Comparison of ENCODE assay signal across 5 fruit fly cellular contexts in the genomic region with DNA sequence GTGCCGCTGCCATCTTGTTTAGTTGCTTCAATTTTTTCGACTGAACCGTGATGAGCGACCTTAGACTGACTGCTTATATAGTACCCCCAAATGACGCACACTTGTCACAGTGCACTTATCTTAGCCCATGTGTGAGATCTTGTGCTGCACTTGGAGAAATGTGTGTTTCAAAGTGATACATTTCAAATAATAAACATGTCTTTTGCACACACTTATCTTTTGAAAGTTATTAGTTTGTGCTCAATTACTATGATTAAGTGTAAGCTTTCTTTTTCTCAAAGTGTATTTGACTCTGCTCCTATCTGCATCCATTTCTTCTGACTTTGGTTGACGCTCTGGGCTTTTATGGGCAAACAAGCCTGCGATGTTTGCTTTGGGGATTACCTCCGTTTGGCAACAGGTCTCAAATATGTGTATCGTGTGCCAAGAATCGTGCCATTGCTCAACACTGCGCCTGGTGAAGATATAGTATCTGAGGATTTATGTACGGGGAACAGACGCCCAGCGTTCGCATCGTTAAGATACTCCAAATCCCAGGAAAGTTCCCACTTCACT.
TF ChIP-seq lines count a peak whose summit lies in the region.

A gene (minus strand): TSS at position 51 of the 555 bp plus-strand sequence.

- no peak for TF ChIP-seq CTCF in whole organism, embryonic (GFP tag; optimal IDR thresholded peaks at IDR 0.05; lab: Kevin White, UChicago)

TF ChIP-seq in whole organism, adult, 20 proteins besides CTCF, POLR2A, EP300 and RAD21:
- TF ChIP-seq Clk (GFP tag; optimal IDR thresholded peaks at IDR 0.05; lab: Kevin White, UChicago): no peak
- no peak for TF ChIP-seq CG5204 (GFP tag; optimal IDR thresholded peaks at IDR 0.05; lab: Kevin White, UChicago)
- peak; percentile 33 for TF ChIP-seq Mnt (GFP tag; optimal IDR thresholded peaks at IDR 0.05; lab: Kevin White, UChicago)
- TF ChIP-seq CG7101 (tag; optimal IDR thresholded peaks at IDR 0.05; lab: Kevin White, UChicago): peak; percentile 57
- no peak for TF ChIP-seq CG14711 (tag; optimal IDR thresholded peaks at IDR 0.05; lab: Kevin White, UChicago)
- peak; percentile 45 for TF ChIP-seq CG33017 (tag; optimal IDR thresholded peaks at IDR 0.05; lab: Kevin White, UChicago)
- peak; percentile 23 for TF ChIP-seq ovo (GFP tag; optimal IDR thresholded peaks at IDR 0.05; lab: Kevin White, UChicago)
- TF ChIP-seq CG12768 (GFP tag; optimal IDR thresholded peaks at IDR 0.05; lab: Kevin White, UChicago): peak; percentile 53
- TF ChIP-seq kay (GFP tag; lab: Kevin White, UChicago; ENCODE audit: borderline replicate concordance): peak; percentile 90
- no peak for TF ChIP-seq CG1620 (GFP tag; optimal IDR thresholded peaks at IDR 0.05; lab: Kevin White, UChicago)
- no peak for TF ChIP-seq pad (GFP tag; optimal IDR thresholded peaks at IDR 0.05; lab: Kevin White, UChicago)
- peak; percentile 65 for TF ChIP-seq cic (GFP tag; optimal IDR thresholded peaks at IDR 0.05; lab: Kevin White, UChicago)
- peak; percentile 50 for TF ChIP-seq CG7045 (GFP tag; optimal IDR thresholded peaks at IDR 0.05; lab: Kevin White, UChicago)
- TF ChIP-seq bab1 (GFP tag; optimal IDR thresholded peaks at IDR 0.05; lab: Kevin White, UChicago): no peak
- no peak for TF ChIP-seq tj (GFP tag; optimal IDR thresholded peaks at IDR 0.05; lab: Kevin White, UChicago)

TF ChIP-seq in whole organism, embryonic, 481 proteins besides CTCF, POLR2A, EP300 and RAD21:
- TF ChIP-seq ATbp (GFP tag; optimal IDR thresholded peaks at IDR 0.05; lab: Kevin White, UChicago) (peak; percentile 6), CG12155 (GFP tag; optimal IDR thresholded peaks at IDR 0.05; lab: Kevin White, UChicago) (no peak), CG18599 (GFP tag; optimal IDR thresholded peaks at IDR 0.05; lab: Kevin White, UChicago) (peak; percentile 25), MTF-1 (GFP tag; optimal IDR thresholded peaks at IDR 0.05; lab: Kevin White, UChicago; ENCODE audit: borderline replicate concordance) (peak; percentile 60), Med (GFP tag; lab: Kevin White, UChicago) (peak; percentile 51), lab (GFP tag; optimal IDR thresholded peaks at IDR 0.05; lab: Kevin White, UChicago) (peak; percentile 24), Asciz (GFP tag; optimal IDR thresholded peaks at IDR 0.05; lab: Kevin White, UChicago) (peak; percentile 6), H2.0 (GFP tag; IDR thresholded peaks at IDR 0.05; lab: Robert Waterston, UW) (no peak)

TF ChIP-seq in whole organism, prepupa, 60 proteins besides CTCF, POLR2A, EP300 and RAD21:
- peak; percentile 23 for TF ChIP-seq vri (GFP tag; optimal IDR thresholded peaks at IDR 0.05; lab: Kevin White, UChicago)
- peak; percentile 26 for TF ChIP-seq svp (GFP tag; lab: Kevin White, UChicago)
- peak; percentile 4 for TF ChIP-seq Sox102F (GFP tag; optimal IDR thresholded peaks at IDR 0.05; lab: Kevin White, UChicago)
- no peak for TF ChIP-seq CG11902 (GFP tag; optimal IDR thresholded peaks at IDR 0.05; lab: Kevin White, UChicago)
- TF ChIP-seq achi (GFP tag; optimal IDR thresholded peaks at IDR 0.05; lab: Kevin White, UChicago): peak; percentile 12
- TF ChIP-seq CG6808 (GFP tag; optimal IDR thresholded peaks at IDR 0.05; lab: Kevin White, UChicago): no peak
- no peak for TF ChIP-seq CG10631 (GFP tag; optimal IDR thresholded peaks at IDR 0.05; lab: Kevin White, UChicago)
- TF ChIP-seq CG6792 (GFP tag; optimal IDR thresholded peaks at IDR 0.05; lab: Kevin White, UChicago): no peak

TF ChIP-seq in whole organism, pupa, 21 proteins besides CTCF, POLR2A, EP300 and RAD21:
- TF ChIP-seq Pif1A (GFP tag; optimal IDR thresholded peaks at IDR 0.05; lab: Kevin White, UChicago) (peak; percentile 6), fd96Ca (GFP tag; IDR thresholded peaks at IDR 0.05; lab: Robert Waterston, UW) (no peak)

TF ChIP-seq in whole organism, wandering third instar larva, 38 proteins besides CTCF, POLR2A, EP300 and RAD21:
- TF ChIP-seq foxo (GFP tag; optimal IDR thresholded peaks at IDR 0.05; lab: Kevin White, UChicago) (peak in 1 of 2 experiments; percentile 18), psq (GFP tag; optimal IDR thresholded peaks at IDR 0.05; lab: Kevin White, UChicago) (peak; percentile 18), Dfd (GFP tag; optimal IDR thresholded peaks at IDR 0.05; lab: Kevin White, UChicago) (no peak), ey (GFP tag; optimal IDR thresholded peaks at IDR 0.05; lab: Kevin White, UChicago) (peak; percentile 4), rgr (GFP tag; optimal IDR thresholded peaks at IDR 0.05; lab: Kevin White, UChicago) (peak; percentile 24), br (GFP tag; optimal IDR thresholded peaks at IDR 0.05; lab: Kevin White, UChicago) (peak; percentile 36), Sp1 (GFP tag; optimal IDR thresholded peaks at IDR 0.05; lab: Kevin White, UChicago) (peak; percentile 10), OdsH (GFP tag; optimal IDR thresholded peaks at IDR 0.05; lab: Kevin White, UChicago) (peak; percentile 43), Hr78 (GFP tag; optimal IDR thresholded peaks at IDR 0.05; lab: Kevin White, UChicago) (no peak), Hnf4 (GFP tag; optimal IDR thresholded peaks at IDR 0.05; lab: Kevin White, UChicago) (no peak), fru (GFP tag; optimal IDR thresholded peaks at IDR 0.05; lab: Kevin White, UChicago) (peak; percentile 13), Hr83 (GFP tag; optimal IDR thresholded peaks at IDR 0.05; lab: Kevin White, UChicago; ENCODE audit: poor library complexity, severe bottlenecking) (peak; percentile 77), Mio (GFP tag; optimal IDR thresholded peaks at IDR 0.05; lab: Kevin White, UChicago) (no peak)
